Fruit fly (Drosophila melanogaster) whole organism, embryonic: ENCODE measurements around the gene CG46270.

Source experiments
- CG10543 ChIP-seq: fragments of 200-800 bp; sonication (Bioruptor generic); optimal IDR thresholded peaks from 3 replicates; lab custom pipeline; 2017; ENCODE audit warnings: missing biosample characterization, mild to moderate bottlenecking, missing genetic modification characterization, moderate library complexity
- CG11723 ChIP-seq: fragments of 200-800 bp; sonication (Bioruptor generic); optimal IDR thresholded peaks from 2 replicates; lab custom pipeline; 2017; ENCODE audit warnings: missing biosample characterization, mild to moderate bottlenecking, missing genetic modification characterization
- CG2875 ChIP-seq: fragments of 200-800 bp; sonication (Bioruptor generic); optimal IDR thresholded peaks from 2 replicates; lab custom pipeline; 2017; ENCODE audit warnings: missing biosample characterization, mild to moderate bottlenecking, missing genetic modification characterization, missing genetic modification reagents
- CG3726 ChIP-seq: fragments of 200-800 bp; sonication (Bioruptor generic); IDR thresholded peaks from 3 replicates; pipeline ENCODE4, ENCODE4 v1.3.6; 2022; ENCODE audit warnings: missing biosample characterization, missing genetic modification characterization
- CG4820 ChIP-seq: fragments of 200-800 bp; sonication (Bioruptor generic); optimal IDR thresholded peaks from 3 replicates; lab custom pipeline; 2016; ENCODE audit warnings: missing biosample characterization, missing genetic modification characterization
- CG6175 ChIP-seq: fragments of 200-800 bp; sonication (Bioruptor generic); IDR thresholded peaks from 3 replicates; pipeline ENCODE4 v1.3.6; 2022; ENCODE audit warnings: missing biosample characterization, missing genetic modification characterization
- CG6272 ChIP-seq: fragments of 200-800 bp; sonication (Bioruptor generic); IDR thresholded peaks from 2 replicates; pipeline ENCODE4 v1.3.6; 2022; ENCODE audit warnings: missing biosample characterization, missing genetic modification characterization
- CG6689 ChIP-seq: fragments of 200-800 bp; sonication (Bioruptor generic); IDR thresholded peaks from 2 replicates; pipeline ENCODE4 v1.3.6; 2022; ENCODE audit warnings: missing biosample characterization, missing genetic modification characterization
- CG6791 ChIP-seq: fragments of 200-800 bp; sonication (Bioruptor generic); IDR thresholded peaks from 3 replicates; pipeline ENCODE4 v1.3.6; 2022; ENCODE audit warnings: missing biosample characterization, missing genetic modification characterization; ENCODE audit not compliant: partially characterized antibody
- CG8290 ChIP-seq, 3 experiments: fragments of 200-800 bp; sonication (Bioruptor generic); optimal IDR thresholded peaks; 2 replicates each; lab custom pipeline; 2016 to 2019; ENCODE audit warnings: missing biosample characterization in 3 of 3, missing genetic modification characterization in 3 of 3, mild to moderate bottlenecking in 2 of 3, moderate library complexity in 1 of 3
- CG9876 ChIP-seq: fragments of 200-800 bp; sonication (Bioruptor generic); optimal IDR thresholded peaks from 2 replicates; lab custom pipeline; 2016; ENCODE audit warnings: missing biosample characterization, missing genetic modification characterization
- CTCF ChIP-seq: fragments of 200-800 bp; sonication (Bioruptor generic); optimal IDR thresholded peaks from 2 replicates; lab custom pipeline; 2017; ENCODE audit warnings: missing biosample characterization, mild to moderate bottlenecking, missing genetic modification characterization, moderate library complexity
- Dek ChIP-seq: fragments of 200-800 bp; sonication (Bioruptor generic); optimal IDR thresholded peaks from 3 replicates; lab custom pipeline; 2019; ENCODE audit warnings: missing biosample characterization, mild to moderate bottlenecking, missing genetic modification characterization, moderate library complexity
- Dip3 ChIP-seq: fragments of 200-800 bp; sonication (Bioruptor generic); optimal IDR thresholded peaks from 3 replicates; lab custom pipeline; 2016; ENCODE audit warnings: missing biosample characterization, missing genetic modification characterization
- Doc2 ChIP-seq: fragments of 200-800 bp; sonication (Bioruptor generic); IDR thresholded peaks from 2 replicates; pipeline ENCODE4 v1.3.6; 2022; ENCODE audit warnings: missing biosample characterization, missing genetic modification characterization
- Drgx ChIP-seq: fragments of 200-800 bp; sonication (Bioruptor generic); IDR thresholded peaks from 2 replicates; pipeline ENCODE4 v1.3.6; 2022; ENCODE audit warnings: missing biosample characterization, missing genetic modification characterization
- Elba2 ChIP-seq: fragments of 200-800 bp; sonication (Bioruptor generic); optimal IDR thresholded peaks from 3 replicates; lab custom pipeline; 2016; ENCODE audit warnings: missing biosample characterization, missing genetic modification characterization
- Fer3 ChIP-seq: fragments of 200-800 bp; sonication (Bioruptor generic); optimal IDR thresholded peaks from 2 replicates; lab custom pipeline; 2018; ENCODE audit warnings: missing biosample characterization, mild to moderate bottlenecking, missing genetic modification characterization, moderate library complexity
- GATAe ChIP-seq: fragments of 200-800 bp; sonication (Bioruptor generic); conservative IDR thresholded peaks from 2 replicates; pipeline ENCODE4 v1.3.6; 2022; ENCODE audit warnings: missing biosample characterization, missing genetic modification characterization
- HHEX ChIP-seq: fragments of 200-800 bp; sonication (Bioruptor generic); optimal IDR thresholded peaks from 3 replicates; lab custom pipeline; 2017; ENCODE audit warnings: missing biosample characterization, mild to moderate bottlenecking, missing genetic modification characterization, missing genetic modification reagents
- Hr78 ChIP-seq, 2 experiments: fragments of 200-800 bp in 1 of 2; fragments of >200 bp in 1 of 2; sonication (Bioruptor generic) in 1 of 2; optimal IDR thresholded peaks; 2 replicates each; lab custom pipeline; 2017 to 2019; ENCODE audit warnings: missing biosample characterization in 2 of 2, missing genetic modification characterization in 2 of 2, mild to moderate bottlenecking in 1 of 2, moderate library complexity in 1 of 2
- Hsf ChIP-seq: fragments of 200-800 bp; sonication (Bioruptor generic); optimal IDR thresholded peaks from 3 replicates; lab custom pipeline; 2016; ENCODE audit warnings: missing biosample characterization, missing genetic modification characterization
- MTF-1 ChIP-seq: fragments of 200-800 bp; sonication (Bioruptor generic); optimal IDR thresholded peaks from 2 replicates; lab custom pipeline; 2018; ENCODE audit warnings: missing biosample characterization, mild to moderate bottlenecking, missing genetic modification characterization, borderline replicate concordance
- NC2β ChIP-seq: fragments of 200-800 bp; sonication (Bioruptor generic); optimal IDR thresholded peaks from 2 replicates; lab custom pipeline; 2016; ENCODE audit warnings: missing biosample characterization, missing genetic modification characterization
- Oli ChIP-seq: fragments of 200-800 bp; sonication (Bioruptor generic); optimal IDR thresholded peaks from 2 replicates; lab custom pipeline; 2018; ENCODE audit warnings: missing biosample characterization, mild to moderate bottlenecking, missing genetic modification characterization, moderate library complexity
- Sry-δ ChIP-seq: fragments of 200-800 bp; sonication (Bioruptor generic); optimal IDR thresholded peaks from 2 replicates; lab custom pipeline; 2016; ENCODE audit warnings: missing biosample characterization, missing genetic modification characterization
- Stat92E ChIP-seq, 3 experiments: fragments of >200 bp in 2 of 3; fragments of 200-800 bp in 1 of 3; sonication (Bioruptor generic) in 1 of 3; optimal IDR thresholded peaks; 2 replicates each; lab custom pipeline; 2017 to 2019; ENCODE audit warnings: missing biosample characterization in 3 of 3, missing genetic modification characterization in 3 of 3, mild to moderate bottlenecking in 1 of 3, moderate library complexity in 1 of 3
- Taf1 ChIP-seq: fragments of 200-800 bp; sonication (Bioruptor generic); IDR thresholded peaks from 2 replicates; pipeline ENCODE4 v1.3.6; 2022; ENCODE audit warnings: missing biosample characterization, missing genetic modification characterization
- Trl ChIP-seq, 3 experiments: fragments of >200 bp in 2 of 3; fragments of 200-800 bp in 1 of 3; sonication (Bioruptor generic) in 1 of 3; optimal IDR thresholded peaks; 2 replicates in 1 of 3; 3 replicates in 2 of 3; lab custom pipeline; 2016 to 2017; ENCODE audit warnings: missing biosample characterization in 1 of 3, missing genetic modification characterization in 1 of 3
- ash1 ChIP-seq: fragments of 200-800 bp; sonication (Bioruptor generic); optimal IDR thresholded peaks from 2 replicates; lab custom pipeline; 2018; ENCODE audit warnings: missing biosample characterization, mild to moderate bottlenecking, missing genetic modification characterization
- chn ChIP-seq: fragments of 200-800 bp; sonication (Bioruptor generic); optimal IDR thresholded peaks from 2 replicates; lab custom pipeline; 2016; ENCODE audit warnings: missing biosample characterization, missing genetic modification characterization
- dimm ChIP-seq: fragments of 200-800 bp; sonication (Bioruptor generic); IDR thresholded peaks from 2 replicates; pipeline ENCODE4 v1.3.6; 2022; ENCODE audit warnings: missing biosample characterization, missing genetic modification characterization
- hb ChIP-seq: fragments of 200-800 bp; sonication (Bioruptor generic); IDR thresholded peaks from 3 replicates; pipeline ENCODE4 v1.3.6; 2022; ENCODE audit warnings: missing biosample characterization, missing genetic modification characterization; ENCODE audit not compliant: partially characterized antibody
- hbn ChIP-seq: fragments of 200-800 bp; sonication (Bioruptor generic); IDR thresholded peaks from 2 replicates; pipeline ENCODE4 v1.3.6; 2022; ENCODE audit warnings: missing biosample characterization, missing genetic modification characterization; ENCODE audit not compliant: partially characterized antibody
- jigr1 ChIP-seq: fragments of 200-800 bp; sonication (Bioruptor generic); IDR thresholded peaks from 3 replicates; pipeline ENCODE4 v1.3.6; 2022; ENCODE audit warnings: missing biosample characterization, missing genetic modification characterization
- kni ChIP-seq: fragments of 200-800 bp; sonication (Bioruptor generic); optimal IDR thresholded peaks from 3 replicates; lab custom pipeline; 2017; ENCODE audit warnings: mild to moderate bottlenecking, missing biosample characterization, missing genetic modification reagents, missing genetic modification characterization
- knrl ChIP-seq: fragments of 200-800 bp; sonication (Bioruptor generic); IDR thresholded peaks from 3 replicates; pipeline ENCODE4 v1.3.6; 2022; ENCODE audit warnings: missing biosample characterization, missing genetic modification characterization; ENCODE audit not compliant: partially characterized antibody
- lola ChIP-seq, 3 experiments: fragments of >200 bp in 2 of 3; fragments of 200-800 bp in 1 of 3; sonication (Bioruptor generic) in 1 of 3; optimal IDR thresholded peaks; 2 replicates each; lab custom pipeline; 2017 to 2019; ENCODE audit warnings: missing biosample characterization in 3 of 3, missing genetic modification characterization in 3 of 3, mild to moderate bottlenecking in 1 of 3, moderate library complexity in 1 of 3
- otp ChIP-seq: fragments of 200-800 bp; sonication (Bioruptor generic); IDR thresholded peaks from 3 replicates; pipeline ENCODE4, ENCODE4 v1.3.6; 2022; ENCODE audit warnings: missing biosample characterization, missing genetic modification characterization
- pan ChIP-seq, 4 experiments: fragments of >200 bp in 3 of 4; fragments of 200-800 bp in 1 of 4; sonication (Bioruptor generic) in 1 of 4; optimal IDR thresholded peaks in 3 of 4; IDR thresholded peaks in 1 of 4; 2 replicates each; pipeline versions ENCODE4 v1.3.6 to Lab custom; 2017 to 2022; ENCODE audit warnings: missing biosample characterization in 2 of 4, missing genetic modification characterization in 2 of 4, mixed read lengths in 1 of 4
- pzg ChIP-seq: fragments of 200-800 bp; sonication (Bioruptor generic); optimal IDR thresholded peaks from 3 replicates; lab custom pipeline; 2018; ENCODE audit warnings: missing biosample characterization, mild to moderate bottlenecking, missing genetic modification characterization, moderate library complexity
- sr ChIP-seq: fragments of 200-800 bp; sonication (Bioruptor generic); IDR thresholded peaks from 3 replicates; pipeline ENCODE4 v1.3.6; 2022; ENCODE audit warnings: missing biosample characterization, missing genetic modification characterization
- tap ChIP-seq: fragments of 200-800 bp; optimal IDR thresholded peaks from 3 replicates; lab custom pipeline; 2019; ENCODE audit warnings: missing biosample characterization, mild to moderate bottlenecking, missing genetic modification characterization, moderate library complexity
- tll ChIP-seq, 2 experiments: fragments of 200-800 bp in 1 of 2; fragments of >200 bp in 1 of 2; sonication (Bioruptor generic) in 1 of 2; optimal IDR thresholded peaks; 2 replicates each; lab custom pipeline; 2017 to 2019; ENCODE audit warnings: missing biosample characterization in 2 of 2, missing genetic modification characterization in 2 of 2, mild to moderate bottlenecking in 1 of 2, moderate library complexity in 1 of 2
- trh ChIP-seq: fragments of 200-800 bp; sonication (Bioruptor generic); optimal IDR thresholded peaks from 2 replicates; lab custom pipeline; 2016; ENCODE audit warnings: missing biosample characterization, missing genetic modification characterization
- wek ChIP-seq: fragments of 200-800 bp; sonication (Bioruptor generic); optimal IDR thresholded peaks from 3 replicates; lab custom pipeline; 2018; ENCODE audit warnings: missing biosample characterization, mild to moderate bottlenecking, missing genetic modification characterization, moderate library complexity

Gene CG46270

dm6 chr3R:10393654-10394367 lies 34.4 kb downstream of the CG46270 start (continued):
- TF ChIP-seq Doc2 (GFP tag; lab: Robert Waterston, UW) (no peak), Taf1 (GFP tag; lab: Robert Waterston, UW) (peak; percentile 68), otp (GFP tag; lab: Robert Waterston, UW) (peak; percentile 73; the same call in 1 of the 3 replicates), Hsf (GFP tag; lab: Kevin White, UChicago) (peak; percentile 87), CG4820 (GFP tag; lab: Kevin White, UChicago) (peak; percentile 59), Oli (tag; lab: Kevin White, UChicago) (peak; percentile 87), CG6791 (no peak), lola (GFP tag; optimal IDR thresholded peaks at IDR 0.05; lab: Kevin White, UChicago) (peak in 1 of 3 experiments; percentile 57), CG2875 (peak; percentile 66), CG3726 (peak; percentile 67; the same call in 2 of the 3 replicates), chn (no peak), MTF-1 (GFP tag; lab: Kevin White, UChicago) (peak; percentile 34), kni (peak; percentile 57), CG10543 (GFP tag; lab: Kevin White, UChicago) (peak; percentile 84), tll (GFP tag; optimal IDR thresholded peaks at IDR 0.05; lab: Kevin White, UChicago) (no peak), GATAe (GFP tag; lab: Robert Waterston, UW) (no peak), CG6272 (GFP tag; lab: Robert Waterston, UW) (no peak), NC2β (GFP tag; lab: Kevin White, UChicago) (peak; percentile 23), pzg (GFP tag; lab: Kevin White, UChicago) (no peak), Elba2 (GFP tag; lab: Kevin White, UChicago) (no peak), CTCF (GFP tag; lab: Kevin White, UChicago) (no peak), tap (tag; lab: Kevin White, UChicago) (peak; percentile 81), hb (GFP tag; lab: Robert Waterston, UW) (no peak), HHEX (GFP tag; lab: Kevin White, UChicago) (peak; percentile 66), Dip3 (GFP tag; lab: Kevin White, UChicago) (peak; percentile 45), CG6175 (GFP tag; lab: Robert Waterston, UW) (no peak; the same call in 2 of the 3 replicates), Dek (tag; lab: Kevin White, UChicago) (peak; percentile 80), jigr1 (GFP tag; lab: Robert Waterston, UW) (no peak), ash1 (GFP tag; lab: Kevin White, UChicago) (no peak), Drgx (GFP tag; lab: Robert Waterston, UW) (no peak), wek (GFP tag; lab: Kevin White, UChicago) (peak; percentile 60), Stat92E (GFP tag; optimal IDR thresholded peaks at IDR 0.05; lab: Kevin White, UChicago) (no peak), CG6689 (peak; percentile 82), Trl (optimal IDR thresholded peaks at IDR 0.05; lab: Kevin White, UChicago) (no peak), Trl (GFP tag; optimal IDR thresholded peaks at IDR 0.05; lab: Kevin White, UChicago) (peak; percentile 81), sr (no peak), knrl (no peak), CG9876 (GFP tag; lab: Kevin White, UChicago) (no peak), Fer3 (peak; percentile 86), CG8290 (GFP tag; optimal IDR thresholded peaks at IDR 0.05; lab: Kevin White, UChicago) (peak; percentile 37), CG8290 (tag; optimal IDR thresholded peaks at IDR 0.05; lab: Kevin White, UChicago) (peak in 1 of 2 experiments; percentile 90), Sry-δ (GFP tag; lab: Kevin White, UChicago) (peak; percentile 20), hbn (GFP tag; lab: Robert Waterston, UW) (no peak), CG11723 (peak; percentile 72), trh (GFP tag; lab: Kevin White, UChicago) (peak; percentile 44), Hr78 (GFP tag; optimal IDR thresholded peaks at IDR 0.05; lab: Kevin White, UChicago) (peak in 1 of 2 experiments; percentile 72), pan (optimal IDR thresholded peaks at IDR 0.05; lab: Kevin White, UChicago) (no peak), pan (GFP tag; optimal IDR thresholded peaks at IDR 0.05 in 1 of 2, IDR thresholded peaks at IDR 0.05 in 1 of 2) (peak in 1 of 2 experiments; percentile 91), dimm (GFP tag; lab: Robert Waterston, UW) (peak; percentile 62)
